Fruit fly (Drosophila melanogaster) whole organism, embryonic: Measurements from ENCODE around the gene CG31161.

Source experiments
- Aef1 ChIP-seq: fragments of 200-800 bp; sonication (Bioruptor generic); IDR thresholded peaks from 3 replicates; pipeline ENCODE4 v1.3.6; 2022; ENCODE audit warnings: missing biosample characterization, missing genetic modification characterization
- Bteb2 ChIP-seq: fragments of 200-800 bp; sonication (Bioruptor generic); optimal IDR thresholded peaks from 2 replicates; lab custom pipeline; 2016; ENCODE audit warnings: missing biosample characterization, missing genetic modification characterization
- CG11398 ChIP-seq: fragments of 200-800 bp; sonication (Bioruptor generic); optimal IDR thresholded peaks from 2 replicates; lab custom pipeline; 2016; ENCODE audit warnings: missing biosample characterization, missing genetic modification characterization
- CG11504 ChIP-seq: fragments of 200-800 bp; sonication (Bioruptor generic); optimal IDR thresholded peaks from 3 replicates; lab custom pipeline; 2019; ENCODE audit warnings: missing biosample characterization, mild to moderate bottlenecking, missing genetic modification characterization, moderate library complexity
- CG11695 ChIP-seq: fragments of 200-800 bp; sonication (Bioruptor generic); IDR thresholded peaks from 3 replicates; pipeline ENCODE4 v1.3.6; 2022; ENCODE audit warnings: missing biosample characterization, missing genetic modification characterization
- CG11696 ChIP-seq: fragments of 200-800 bp; sonication (Bioruptor generic); IDR thresholded peaks from 2 replicates; pipeline ENCODE4 v1.3.6; 2022; ENCODE audit warnings: missing biosample characterization, missing genetic modification characterization
- CG12391 ChIP-seq: fragments of 200-800 bp; sonication (Bioruptor generic); optimal IDR thresholded peaks from 3 replicates; lab custom pipeline; 2018; ENCODE audit warnings: missing biosample characterization, mild to moderate bottlenecking, missing genetic modification characterization, moderate library complexity
- CG13894 ChIP-seq: fragments of 200-800 bp; sonication (Bioruptor generic); optimal IDR thresholded peaks from 3 replicates; lab custom pipeline; 2018; ENCODE audit warnings: missing biosample characterization, mild to moderate bottlenecking, missing genetic modification characterization, moderate library complexity
- CG14441 ChIP-seq: fragments of 200-800 bp; sonication (Bioruptor generic); IDR thresholded peaks from 2 replicates; pipeline ENCODE4 v1.3.6; 2022; ENCODE audit warnings: missing biosample characterization, missing genetic modification characterization
- CG14965 ChIP-seq: fragments of 200-800 bp; sonication (Bioruptor generic); optimal IDR thresholded peaks from 2 replicates; lab custom pipeline; 2016; ENCODE audit warnings: missing biosample characterization, missing genetic modification characterization, borderline replicate concordance
- CG15011 ChIP-seq: fragments of 200-800 bp; sonication (Bioruptor generic); optimal IDR thresholded peaks from 3 replicates; lab custom pipeline; 2018; ENCODE audit warnings: missing biosample characterization, mild to moderate bottlenecking, missing genetic modification characterization
- CG16779 ChIP-seq: fragments of 200-800 bp; sonication (Bioruptor generic); IDR thresholded peaks from 2 replicates; pipeline ENCODE4 v1.3.6; 2022; ENCODE audit warnings: missing biosample characterization, missing genetic modification characterization
- CG17328 ChIP-seq: fragments of 200-800 bp; sonication (Bioruptor generic); IDR thresholded peaks from 2 replicates; pipeline ENCODE4 v1.3.6; 2022; ENCODE audit warnings: missing biosample characterization, missing genetic modification characterization
- CG17612 ChIP-seq: fragments of 200-800 bp; sonication (Bioruptor generic); IDR thresholded peaks from 2 replicates; pipeline ENCODE4 v1.3.6; 2022; ENCODE audit warnings: missing biosample characterization, missing genetic modification characterization
- CG17802 ChIP-seq: fragments of 200-800 bp; sonication (Bioruptor generic); optimal IDR thresholded peaks from 2 replicates; lab custom pipeline; 2018; ENCODE audit warnings: missing biosample characterization, mild to moderate bottlenecking, missing genetic modification characterization, moderate library complexity
- CG1832 ChIP-seq: fragments of 200-800 bp; sonication (Bioruptor generic); optimal IDR thresholded peaks from 2 replicates; lab custom pipeline; 2017; ENCODE audit warnings: missing biosample characterization, mild to moderate bottlenecking, missing genetic modification characterization, inconsistent platforms
- CG2199 ChIP-seq: fragments of 200-800 bp; sonication (Bioruptor generic); IDR thresholded peaks from 3 replicates; pipeline ENCODE4 v1.3.6; 2022; ENCODE audit warnings: missing biosample characterization, missing genetic modification characterization
- CG2712 ChIP-seq: fragments of 200-800 bp; optimal IDR thresholded peaks from 3 replicates; lab custom pipeline; 2019; ENCODE audit warnings: missing biosample characterization, mild to moderate bottlenecking, missing genetic modification characterization, moderate library complexity
- CG31441 ChIP-seq: fragments of 200-800 bp; sonication (Bioruptor generic); IDR thresholded peaks from 2 replicates; pipeline ENCODE4 v1.3.6; 2022; ENCODE audit warnings: missing biosample characterization, missing genetic modification characterization
- CG33213 ChIP-seq: fragments of 200-800 bp; sonication (Bioruptor generic); optimal IDR thresholded peaks from 3 replicates; lab custom pipeline; 2016; ENCODE audit warnings: missing biosample characterization, missing genetic modification characterization
- CG34422 ChIP-seq: fragments of 200-800 bp; sonication (Bioruptor generic); IDR thresholded peaks from 3 replicates; pipeline ENCODE4 v1.3.6; 2022; ENCODE audit warnings: missing biosample characterization, missing genetic modification characterization
- CG4854 ChIP-seq: fragments of 200-800 bp; sonication (Bioruptor generic); optimal IDR thresholded peaks from 2 replicates; lab custom pipeline; 2016; ENCODE audit warnings: missing biosample characterization, missing genetic modification characterization, inconsistent platforms
- CG6689 ChIP-seq: fragments of 200-800 bp; sonication (Bioruptor generic); IDR thresholded peaks from 2 replicates; pipeline ENCODE4 v1.3.6; 2022; ENCODE audit warnings: missing biosample characterization, missing genetic modification characterization
- CG9215 ChIP-seq: fragments of 200-800 bp; sonication (Bioruptor generic); IDR thresholded peaks from 2 replicates; pipeline ENCODE4 v1.3.6; 2022; ENCODE audit warnings: missing biosample characterization, missing genetic modification characterization
- CHES-1-like ChIP-seq: fragments of 200-800 bp; sonication (Bioruptor generic); optimal IDR thresholded peaks from 2 replicates; lab custom pipeline; 2016; ENCODE audit warnings: missing biosample characterization, missing genetic modification characterization
- D ChIP-seq, 2 experiments: fragments of 200-800 bp in 1 of 2; fragments of >200 bp in 1 of 2; sonication (Bioruptor generic) in 1 of 2; optimal IDR thresholded peaks; 2 replicates in 1 of 2; 3 replicates in 1 of 2; lab custom pipeline; 2017; ENCODE audit warnings: mild to moderate bottlenecking in 1 of 2, missing biosample characterization in 1 of 2, missing genetic modification characterization in 1 of 2, missing genetic modification reagents in 1 of 2
- H2.0 ChIP-seq: fragments of 200-800 bp; sonication (Bioruptor generic); IDR thresholded peaks from 2 replicates; pipeline ENCODE4 v1.3.6; 2022; ENCODE audit warnings: missing biosample characterization, missing genetic modification characterization
- Max ChIP-seq: fragments of 200-800 bp; sonication (Bioruptor generic); optimal IDR thresholded peaks from 2 replicates; lab custom pipeline; 2016; ENCODE audit warnings: missing biosample characterization, mild to moderate bottlenecking, missing genetic modification characterization
- NK7.1 ChIP-seq: fragments of 200-800 bp; sonication (Bioruptor generic); optimal IDR thresholded peaks from 3 replicates; lab custom pipeline; 2016; ENCODE audit warnings: missing biosample characterization, missing genetic modification characterization
- Six4 ChIP-seq: fragments of 200-800 bp; sonication (Bioruptor generic); optimal IDR thresholded peaks from 2 replicates; lab custom pipeline; 2016; ENCODE audit warnings: missing biosample characterization, missing genetic modification characterization
- Sry-β ChIP-seq: fragments of 200-800 bp; sonication (Bioruptor generic); optimal IDR thresholded peaks from 2 replicates; lab custom pipeline; 2018; ENCODE audit warnings: missing biosample characterization, mild to moderate bottlenecking, missing genetic modification characterization, moderate library complexity
- Ssrp ChIP-seq: fragments of 200-800 bp; sonication (Bioruptor generic); optimal IDR thresholded peaks from 2 replicates; lab custom pipeline; 2018; ENCODE audit warnings: missing biosample characterization, mild to moderate bottlenecking, missing genetic modification characterization, moderate library complexity
- Xbp1 ChIP-seq: fragments of 200-800 bp; sonication (Bioruptor generic); optimal IDR thresholded peaks from 3 replicates; lab custom pipeline; 2016; ENCODE audit warnings: missing biosample characterization, mild to moderate bottlenecking, missing genetic modification characterization
- Xrp1 ChIP-seq: fragments of 200-800 bp; sonication (Bioruptor generic); IDR thresholded peaks from 2 replicates; pipeline ENCODE4 v1.3.6; 2022; ENCODE audit warnings: missing biosample characterization, missing genetic modification characterization
- ab ChIP-seq: fragments of 200-800 bp; sonication (Bioruptor generic); optimal IDR thresholded peaks from 2 replicates; lab custom pipeline; 2016; ENCODE audit warnings: missing biosample characterization, missing genetic modification characterization
- cad ChIP-seq: fragments of >200 bp; optimal IDR thresholded peaks from 2 replicates; lab custom pipeline; 2017; ENCODE audit warnings: missing biosample characterization, missing genetic modification characterization
- crc ChIP-seq: fragments of 200-800 bp; sonication (Bioruptor generic); optimal IDR thresholded peaks from 2 replicates; lab custom pipeline; 2016; ENCODE audit warnings: missing biosample characterization, missing genetic modification characterization
- dm ChIP-seq: fragments of 200-800 bp; sonication (Bioruptor generic); optimal IDR thresholded peaks from 3 replicates; lab custom pipeline; 2016; ENCODE audit warnings: missing biosample characterization, missing genetic modification characterization
- ems ChIP-seq: fragments of 200-800 bp; sonication (Bioruptor generic); optimal IDR thresholded peaks from 3 replicates; lab custom pipeline; 2016; ENCODE audit warnings: missing biosample characterization, missing genetic modification characterization
- eve ChIP-seq, 2 experiments: fragments of >200 bp; optimal IDR thresholded peaks; 2 replicates each; lab custom pipeline; 2017; ENCODE audit warnings: missing biosample characterization in 2 of 2, missing genetic modification characterization in 2 of 2
- h ChIP-seq: fragments of >200 bp; optimal IDR thresholded peaks from 2 replicates; lab custom pipeline; 2017
- lab ChIP-seq: fragments of 200-800 bp; sonication (Bioruptor generic); optimal IDR thresholded peaks from 3 replicates; lab custom pipeline; 2017; ENCODE audit warnings: missing biosample characterization, missing genetic modification characterization, mild to moderate bottlenecking, moderate library complexity, missing genetic modification reagents
- maf-S ChIP-seq: fragments of 200-800 bp; sonication (Bioruptor generic); optimal IDR thresholded peaks from 2 replicates; lab custom pipeline; 2016; ENCODE audit warnings: missing biosample characterization, missing genetic modification characterization
- nerfin-2 ChIP-seq: fragments of 200-800 bp; sonication (Bioruptor generic); IDR thresholded peaks from 2 replicates; pipeline ENCODE4 v1.3.6; 2022; ENCODE audit warnings: missing biosample characterization, missing genetic modification characterization; ENCODE audit not compliant: partially characterized antibody
- pfk ChIP-seq: fragments of 200-800 bp; sonication (Bioruptor generic); optimal IDR thresholded peaks from 2 replicates; lab custom pipeline; 2018; ENCODE audit warnings: missing biosample characterization, mild to moderate bottlenecking, missing genetic modification characterization, moderate library complexity
- pita ChIP-seq: fragments of 200-800 bp; sonication (Bioruptor generic); optimal IDR thresholded peaks from 2 replicates; lab custom pipeline; 2017; ENCODE audit warnings: missing biosample characterization, mild to moderate bottlenecking, missing genetic modification characterization
- stwl ChIP-seq: fragments of 200-800 bp; sonication (Bioruptor generic); optimal IDR thresholded peaks from 3 replicates; lab custom pipeline; 2018; ENCODE audit warnings: missing biosample characterization, mild to moderate bottlenecking, missing genetic modification characterization, moderate library complexity
- tup ChIP-seq: fragments of 200-800 bp; sonication (Bioruptor generic); optimal IDR thresholded peaks from 2 replicates; lab custom pipeline; 2016; ENCODE audit warnings: missing biosample characterization, mild to moderate bottlenecking, missing genetic modification characterization, moderate library complexity
- vvl ChIP-seq: fragments of 200-800 bp; sonication (Bioruptor generic); IDR thresholded peaks from 2 replicates; pipeline ENCODE4 v1.3.6; 2022; ENCODE audit warnings: missing biosample characterization, missing genetic modification characterization
- zen ChIP-seq: fragments of 200-800 bp; sonication (Bioruptor generic); optimal IDR thresholded peaks from 3 replicates; lab custom pipeline; 2018; ENCODE audit warnings: missing biosample characterization, mild to moderate bottlenecking, missing genetic modification characterization, moderate library complexity

Gene CG31161

dm6 chr3R:22597344-22597954 lies 18.9 kb upstream of the CG31161 start (continued):
- no peak for TF ChIP-seq CG4854
- no peak for TF ChIP-seq CG16779 (GFP tag; lab: Robert Waterston, UW)
- TF ChIP-seq maf-S (GFP tag; lab: Kevin White, UChicago), result peak; percentile 32
- peak; percentile 35 for TF ChIP-seq dm
- TF ChIP-seq CG2199, result 0 out of 3 replicates have a peak, but pooled peaks have one; percentile 80
- no peak for TF ChIP-seq CG11504 (tag; lab: Kevin White, UChicago)
- peak; percentile 54; the same call in 2 of the 3 replicates for TF ChIP-seq CG34422
- no peak for TF ChIP-seq Max (GFP tag; lab: Kevin White, UChicago)
- peak; percentile 66 for TF ChIP-seq CG14441
- peak; percentile 6 for TF ChIP-seq ems
- TF ChIP-seq Xrp1 (GFP tag; lab: Robert Waterston, UW), result peak; percentile 88
- peak; percentile 72 for TF ChIP-seq Aef1 (GFP tag; lab: Robert Waterston, UW)
- TF ChIP-seq CG31441, result no peak
- no peak for TF ChIP-seq stwl (tag; lab: Kevin White, UChicago)
- TF ChIP-seq CG13894 (tag; lab: Kevin White, UChicago), result no peak
- peak; percentile 78 for TF ChIP-seq Xbp1 (GFP tag; lab: Kevin White, UChicago)
- TF ChIP-seq CG11695 (GFP tag; lab: Robert Waterston, UW), result peak; percentile 68
- TF ChIP-seq CG11696, result peak; percentile 35; the same call in 1 of the 2 replicates
- TF ChIP-seq eve (GFP tag; optimal IDR thresholded peaks at IDR 0.05; lab: Kevin White, UChicago), result no peak
- peak; percentile 81 for TF ChIP-seq CG2712 (tag; lab: Kevin White, UChicago)
- TF ChIP-seq CG9215, result peak; percentile 60
- TF ChIP-seq CG17328, result peak; percentile 81
- TF ChIP-seq lab (GFP tag; lab: Kevin White, UChicago), result peak; percentile 72
- TF ChIP-seq CG17802 (tag; lab: Kevin White, UChicago), result peak; percentile 34
- TF ChIP-seq crc (GFP tag; lab: Kevin White, UChicago), result peak; percentile 61
- peak; percentile 75 for TF ChIP-seq H2.0
- TF ChIP-seq CG11398 (GFP tag; lab: Kevin White, UChicago), result no peak
- TF ChIP-seq nerfin-2 (GFP tag; lab: Robert Waterston, UW), result no peak
- no peak for TF ChIP-seq Bteb2
- TF ChIP-seq zen (tag; lab: Kevin White, UChicago), result no peak
- no peak for TF ChIP-seq D (optimal IDR thresholded peaks at IDR 0.05; lab: Kevin White, UChicago)
- TF ChIP-seq D (GFP tag; optimal IDR thresholded peaks at IDR 0.05; lab: Kevin White, UChicago), result no peak
- peak; percentile 6 for TF ChIP-seq CG33213 (GFP tag; lab: Kevin White, UChicago)
- TF ChIP-seq CG14965 (GFP tag; lab: Kevin White, UChicago), result peak; percentile 21
- no peak for TF ChIP-seq pita
- no peak for TF ChIP-seq CG17612 (GFP tag; lab: Robert Waterston, UW)
- TF ChIP-seq cad, result no peak
- no peak for TF ChIP-seq pfk
- no peak for TF ChIP-seq CG1832 (GFP tag; lab: Kevin White, UChicago)
- no peak for TF ChIP-seq CG15011
- TF ChIP-seq tup, result no peak
- TF ChIP-seq Ssrp (tag; lab: Kevin White, UChicago), result peak; percentile 69
- TF ChIP-seq CG6689, result peak; percentile 77
- peak; percentile 89 for TF ChIP-seq vvl (GFP tag; lab: Robert Waterston, UW)
- TF ChIP-seq Sry-β (GFP tag; lab: Kevin White, UChicago), result peak; percentile 3
- peak; percentile 76 for TF ChIP-seq CG12391 (tag; lab: Kevin White, UChicago)
- no peak for TF ChIP-seq h (lab: Kevin White, UChicago)
- no peak for TF ChIP-seq CHES-1-like (GFP tag; lab: Kevin White, UChicago)
- peak; percentile 56 for TF ChIP-seq Six4 (GFP tag; lab: Kevin White, UChicago)
- peak; percentile 12 for TF ChIP-seq NK7.1 (GFP tag; lab: Kevin White, UChicago)
- TF ChIP-seq ab (GFP tag; lab: Kevin White, UChicago), result no peak
